Worm (Caenorhabditis elegans) whole organism, young adult: ENCODE results near the gene Y52E8A.3.

Experiments
- C06A6.2 ChIP-seq: fragments of 200-800 bp; sonication (Bioruptor generic); conservative IDR thresholded peaks from 2 replicates; pipeline ENCODE4 v1.3.6; 2022; ENCODE audit warnings: missing genetic modification characterization, missing compliant biosample characterization
- F22D6.2 ChIP-seq: sonication (generic microtip); optimal IDR thresholded peaks from 2 replicates; lab custom pipeline; 2016; ENCODE audit warnings: mild to moderate bottlenecking, missing genetic modification characterization, missing compliant biosample characterization
- F52B5.7 ChIP-seq: sonication (generic microtip); optimal IDR thresholded peaks from 2 replicates; lab custom pipeline; 2016; ENCODE audit warnings: mild to moderate bottlenecking, missing genetic modification characterization, missing compliant biosample characterization
- F55B11.4 ChIP-seq: sonication (generic microtip); optimal IDR thresholded peaks from 2 replicates; lab custom pipeline; 2016; ENCODE audit warnings: missing compliant biosample characterization, missing genetic modification characterization, borderline replicate concordance; ENCODE audit not compliant: insufficient read depth
- F57A8.1 ChIP-seq: fragments of 200-800 bp; sonication (Bioruptor generic); optimal IDR thresholded peaks from 2 replicates; lab custom pipeline; 2018; ENCODE audit warnings: mild to moderate bottlenecking, missing genetic modification characterization, moderate library complexity, missing compliant biosample characterization
- Y67H2A.10 ChIP-seq: fragments of 200-800 bp; sonication (Bioruptor generic); conservative IDR thresholded peaks from 2 replicates; pipeline ENCODE4 v1.3.6; 2022; ENCODE audit warnings: missing genetic modification reagents, missing genetic modification characterization, missing compliant biosample characterization
- atf-7 ChIP-seq: sonication (generic microtip); optimal IDR thresholded peaks from 2 replicates; lab custom pipeline; 2017; ENCODE audit warnings: mild to moderate bottlenecking, missing genetic modification characterization, missing compliant biosample characterization
- athp-1 ChIP-seq: sonication (generic microtip); optimal IDR thresholded peaks from 2 replicates; lab custom pipeline; 2017; ENCODE audit warnings: mild to moderate bottlenecking, missing genetic modification characterization, missing compliant biosample characterization
- bed-2 ChIP-seq: fragments of 200-800 bp; sonication (Bioruptor generic); IDR thresholded peaks from 2 replicates; pipeline ENCODE4 v1.3.6; 2022; ENCODE audit warnings: missing genetic modification reagents, missing genetic modification characterization, missing compliant biosample characterization
- ceh-58 ChIP-seq: fragments of 200-800 bp; sonication (Bioruptor generic); IDR thresholded peaks from 2 replicates; pipeline ENCODE4 v1.3.6; 2022; ENCODE audit warnings: missing genetic modification characterization, missing compliant biosample characterization
- ceh-79 ChIP-seq: sonication (generic microtip); optimal IDR thresholded peaks from 2 replicates; lab custom pipeline; 2017; ENCODE audit warnings: mild to moderate bottlenecking, missing genetic modification characterization, missing compliant biosample characterization
- die-1 ChIP-seq: sonication (generic microtip); optimal IDR thresholded peaks from 2 replicates; lab custom pipeline; 2016; ENCODE audit warnings: missing genotype, mild to moderate bottlenecking, missing genetic modification characterization, missing compliant biosample characterization
- dpff-1 ChIP-seq: sonication (generic microtip); optimal IDR thresholded peaks from 2 replicates; lab custom pipeline; 2017; ENCODE audit warnings: mild to moderate bottlenecking, missing genetic modification characterization, missing compliant biosample characterization
- gei-17 ChIP-seq: fragments of 200-800 bp; sonication (Bioruptor generic); optimal IDR thresholded peaks from 2 replicates; lab custom pipeline; 2018; ENCODE audit warnings: mild to moderate bottlenecking, missing genetic modification characterization, missing compliant biosample characterization
- hlh-12 ChIP-seq: sonication (generic microtip); optimal IDR thresholded peaks from 2 replicates; lab custom pipeline; 2016; ENCODE audit warnings: missing genetic modification characterization, missing compliant biosample characterization
- hmg-20 ChIP-seq: fragments of 200-800 bp; sonication (Bioruptor generic); IDR thresholded peaks from 2 replicates; pipeline ENCODE4 v1.3.6; 2022; ENCODE audit warnings: missing genetic modification reagents, missing genetic modification characterization, missing compliant biosample characterization
- hrde-1 ChIP-seq: sonication (generic microtip); optimal IDR thresholded peaks from 2 replicates; lab custom pipeline; 2016; ENCODE audit warnings: missing genetic modification characterization, mild to moderate bottlenecking, missing compliant biosample characterization, moderate library complexity, missing genotype, missing genetic modification reagents, borderline replicate concordance
- lin-40 ChIP-seq: sonication (generic microtip); optimal IDR thresholded peaks from 2 replicates; lab custom pipeline; 2016; ENCODE audit warnings: missing genetic modification characterization, mild to moderate bottlenecking, missing compliant biosample characterization, missing genotype, missing genetic modification reagents
- lsy-27 ChIP-seq: sonication (generic microtip); optimal IDR thresholded peaks from 2 replicates; lab custom pipeline; 2017; ENCODE audit warnings: missing genetic modification characterization, mild to moderate bottlenecking, missing compliant biosample characterization, antibody characterized with exemption, missing genotype, borderline replicate concordance; ENCODE audit not compliant: insufficient read depth
- madf-8 ChIP-seq: fragments of 200-800 bp; sonication (Bioruptor generic); conservative IDR thresholded peaks from 2 replicates; pipeline ENCODE4 v1.3.6; 2022; ENCODE audit warnings: missing genetic modification reagents, missing genetic modification characterization, missing compliant biosample characterization
- mes-4 ChIP-seq: sonication (generic microtip); optimal IDR thresholded peaks from 2 replicates; lab custom pipeline; 2016; ENCODE audit warnings: missing genotype, missing genetic modification characterization, missing compliant biosample characterization
- mxl-1 ChIP-seq: sonication (generic microtip); optimal IDR thresholded peaks from 2 replicates; lab custom pipeline; 2016; ENCODE audit warnings: missing genetic modification characterization, missing compliant biosample characterization
- nfya-2 ChIP-seq: fragments of 200-800 bp; sonication (Bioruptor generic); IDR thresholded peaks from 2 replicates; pipeline ENCODE4 v1.3.6; 2022; ENCODE audit warnings: missing genetic modification reagents, missing genetic modification characterization, missing compliant biosample characterization
- nfyb-1 ChIP-seq: fragments of 200-800 bp; sonication (Bioruptor generic); IDR thresholded peaks from 2 replicates; pipeline ENCODE4 v1.3.6; 2022; ENCODE audit warnings: missing genetic modification reagents, missing genetic modification characterization, missing compliant biosample characterization
- rcor-1 ChIP-seq: fragments of 200-800 bp; sonication (Bioruptor generic); IDR thresholded peaks from 2 replicates; pipeline ENCODE4 v1.3.6; 2022; ENCODE audit warnings: missing genetic modification reagents, missing genetic modification characterization, missing compliant biosample characterization
- sdz-38 ChIP-seq: sonication (generic microtip); optimal IDR thresholded peaks from 2 replicates; lab custom pipeline; 2016; ENCODE audit warnings: missing genotype, missing genetic modification characterization, missing compliant biosample characterization
- sea-2 ChIP-seq: fragments of 200-800 bp; sonication (Bioruptor generic); IDR thresholded peaks from 2 replicates; pipeline ENCODE4 v1.3.6; 2022; ENCODE audit warnings: missing genetic modification characterization, missing compliant biosample characterization
- snpc-1.3 ChIP-seq: sonication (generic microtip); optimal IDR thresholded peaks from 2 replicates; lab custom pipeline; 2017; ENCODE audit warnings: missing genetic modification characterization, mild to moderate bottlenecking, missing compliant biosample characterization, antibody characterized with exemption, moderate library complexity, missing genotype, missing genetic modification reagents; ENCODE audit not compliant: insufficient read depth
- snpc-4 ChIP-seq, 5 experiments: fragments of 150-350 bp in 1 of 5; sonication (generic microtip) in 4 of 5; optimal IDR thresholded peaks; 2 replicates each; lab custom pipeline; 2014 to 2018; ENCODE audit warnings: missing genetic modification characterization in 5 of 5, missing biosample characterization in 3 of 5, antibody characterized with exemption in 2 of 5, mild to moderate bottlenecking in 2 of 5, missing compliant biosample characterization in 2 of 5, missing genotype in 2 of 5, moderate library complexity in 2 of 5, missing genetic modification reagents in 1 of 5
- somi-1 ChIP-seq: fragments of 200-800 bp; sonication (Bioruptor generic); optimal IDR thresholded peaks from 2 replicates; lab custom pipeline; 2018; ENCODE audit warnings: mild to moderate bottlenecking, missing genetic modification characterization, missing compliant biosample characterization
- tbx-9 ChIP-seq: sonication (generic microtip); optimal IDR thresholded peaks from 2 replicates; lab custom pipeline; 2016; ENCODE audit warnings: borderline replicate concordance, missing genetic modification characterization, inconsistent platforms, missing compliant biosample characterization
- ztf-28 ChIP-seq: fragments of 200-800 bp; sonication (Bioruptor generic); IDR thresholded peaks from 2 replicates; pipeline ENCODE4 v1.3.6; 2022; ENCODE audit warnings: missing genetic modification reagents, missing genetic modification characterization, missing compliant biosample characterization
- ztf-3 ChIP-seq: fragments of 200-800 bp; sonication (Bioruptor generic); optimal IDR thresholded peaks from 2 replicates; lab custom pipeline; 2018; ENCODE audit warnings: mild to moderate bottlenecking, missing genetic modification characterization, missing compliant biosample characterization

Y52E8A.3 gene

DNA sequence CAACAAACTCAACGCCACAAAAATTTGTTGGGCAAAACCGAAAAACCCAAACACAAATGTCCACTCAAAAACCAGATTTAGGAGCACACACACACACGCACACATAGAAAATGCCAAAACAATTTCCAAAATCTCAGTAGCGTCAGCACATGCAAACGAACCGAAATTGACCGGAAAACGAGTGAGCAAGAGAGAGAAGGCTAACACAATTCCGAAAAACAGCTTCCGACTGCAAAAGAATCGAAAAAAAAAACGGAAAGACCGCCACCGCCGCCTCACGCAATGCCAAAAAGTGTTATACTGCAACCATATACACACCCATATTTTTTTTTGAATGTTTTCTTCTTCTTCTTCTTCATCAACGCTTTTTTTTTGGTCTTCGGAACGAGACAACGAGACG lies 15.0 kb downstream of the Y52E8A.3 start:
- TF ChIP-seq lsy-27 (tag; lab: Kevin White, UChicago) (no peak), sea-2 (GFP tag; lab: Robert Waterston, UW) (no peak), rcor-1 (GFP tag; lab: Robert Waterston, UW) (no peak), hrde-1 (tag; lab: Kevin White, UChicago) (no peak), ceh-79 (tag; lab: Kevin White, UChicago) (no peak), nfya-2 (GFP tag; lab: Robert Waterston, UW) (no peak), nfyb-1 (GFP tag; lab: Robert Waterston, UW) (no peak), sdz-38 (tag; lab: Kevin White, UChicago) (no peak), F55B11.4 (no peak), bed-2 (GFP tag; lab: Robert Waterston, UW) (no peak), snpc-1.3 (no peak), die-1 (tag; lab: Kevin White, UChicago) (no peak), ceh-58 (GFP tag; lab: Robert Waterston, UW) (no peak), tbx-9 (tag; lab: Kevin White, UChicago) (no peak), C06A6.2 (no peak), hmg-20 (GFP tag; lab: Robert Waterston, UW) (no peak), ztf-28 (no peak), mes-4 (tag; lab: Kevin White, UChicago) (no peak)

DNA sequence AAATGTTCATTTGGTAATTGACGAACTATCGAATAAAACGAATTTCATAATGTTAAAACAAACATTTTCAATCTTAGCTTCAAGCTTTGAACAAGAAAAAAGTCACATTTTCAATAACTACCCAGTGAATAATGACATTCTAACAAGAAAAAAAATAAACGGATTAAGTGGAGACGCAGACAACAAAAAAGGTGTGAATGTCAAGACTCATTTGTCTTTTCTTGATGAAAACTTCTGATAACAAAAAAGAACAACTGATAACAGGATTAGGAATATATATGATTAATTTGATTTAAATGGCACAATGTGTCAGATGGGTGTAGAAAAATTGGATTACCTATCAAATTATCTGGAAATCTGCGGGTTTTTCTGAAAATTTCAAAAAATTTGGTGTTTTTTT lies 18.2 kb downstream of the Y52E8A.3 start:
- TF ChIP-seq nfyb-1 (GFP tag; lab: Robert Waterston, UW) (no peak), hlh-12 (tag; lab: Kevin White, UChicago) (no peak), snpc-4 (GFP tag; optimal IDR thresholded peaks at IDR 0.05; lab: Kevin White, UChicago) (no peak), snpc-4 (tag; optimal IDR thresholded peaks at IDR 0.05; lab: Kevin White, UChicago) (no peak), nfya-2 (GFP tag; lab: Robert Waterston, UW) (no peak), tbx-9 (tag; lab: Kevin White, UChicago) (no peak), atf-7 (tag; lab: Kevin White, UChicago) (no peak), lin-40 (no peak), F52B5.7 (tag; lab: Kevin White, UChicago) (no peak), gei-17 (GFP tag; lab: Kevin White, UChicago) (no peak), F57A8.1 (no peak), Y67H2A.10 (no peak), dpff-1 (tag; lab: Kevin White, UChicago) (no peak)

DNA sequence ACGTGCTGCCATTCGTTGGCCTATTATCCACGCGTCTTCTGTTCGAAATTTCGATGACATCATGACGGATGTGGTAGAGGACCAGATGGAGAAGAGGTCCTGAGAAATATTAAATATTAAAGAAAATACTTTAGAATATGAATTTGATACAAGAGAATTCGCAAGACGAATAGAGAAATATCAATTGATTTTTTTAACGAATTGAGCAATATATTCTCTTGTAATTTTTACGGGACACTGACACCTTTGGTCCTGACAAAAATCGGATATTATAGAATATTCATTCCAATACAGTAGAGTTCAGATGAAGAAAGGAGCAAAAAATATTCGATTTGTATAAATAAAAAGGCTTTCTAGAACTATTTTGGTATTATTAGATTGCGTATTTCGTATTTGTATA lies 18.7 kb downstream of the Y52E8A.3 start, which contains the start of gene C01F1.6:
TSS of gene C01F1.6 (minus strand) at position 101 of the 400 bp plus-strand sequence.
- TF ChIP-seq mxl-1 = no peak

DNA sequence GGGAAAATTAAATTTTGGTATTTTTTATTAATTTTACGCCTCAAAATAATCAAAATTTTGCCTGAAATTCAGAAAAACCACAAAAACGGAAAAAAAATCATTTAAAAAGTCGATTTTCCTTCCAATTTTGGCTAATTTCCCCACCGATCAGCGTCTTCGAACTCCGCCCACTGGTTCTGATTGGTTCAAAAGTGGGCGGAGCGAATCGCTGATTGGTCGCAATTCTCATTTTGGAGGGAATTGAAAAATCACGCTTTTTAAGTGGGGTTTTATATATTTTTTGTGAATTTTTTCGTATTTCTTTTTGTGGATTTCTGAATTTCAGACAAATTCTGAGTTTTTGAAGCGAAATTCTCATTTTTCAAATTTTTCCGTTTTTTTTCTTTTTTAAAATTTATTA lies 19.9 kb downstream of the Y52E8A.3 start:
- TF ChIP-seq mes-4 (tag; lab: Kevin White, UChicago) (no peak), snpc-1.3 (no peak), madf-8 (GFP tag; lab: Robert Waterston, UW) (no peak), somi-1 (GFP tag; lab: Kevin White, UChicago) (no peak), nfyb-1 (GFP tag; lab: Robert Waterston, UW) (0 out of 2 replicates have a peak, but pooled peaks have one; percentile 31), ztf-3 (no peak), athp-1 (no peak), F22D6.2 (tag; lab: Kevin White, UChicago) (no peak)
